Fruit fly (Drosophila melanogaster) whole organism, pupa: ENCODE data around the gene Tbcd.
A peak's percentile ranks its signal among the peaks of the same experiment; 100 is the strongest.

Experiments used
- CG10348 ChIP-seq: fragments of 200-800 bp; sonication (Bioruptor generic); IDR thresholded peaks from 2 replicates; pipeline ENCODE4 v1.3.6; 2022; ENCODE audit warnings: missing biosample characterization, missing genetic modification characterization
- CG12605 ChIP-seq: fragments of 200-800 bp; sonication (Bioruptor generic); IDR thresholded peaks from 2 replicates; pipeline ENCODE4 v1.3.6; 2022; ENCODE audit warnings: missing biosample characterization, missing genetic modification characterization
- CG13204 ChIP-seq: fragments of 200-800 bp; sonication (Bioruptor generic); optimal IDR thresholded peaks from 2 replicates; lab custom pipeline; 2018; ENCODE audit warnings: missing biosample characterization, mild to moderate bottlenecking, missing genetic modification characterization, moderate library complexity
- CG14655 ChIP-seq: fragments of 200-800 bp; sonication (Bioruptor generic); optimal IDR thresholded peaks from 3 replicates; lab custom pipeline; 2017; ENCODE audit warnings: mild to moderate bottlenecking, missing biosample characterization, missing genetic modification reagents, missing genetic modification characterization
- CG15710 ChIP-seq: fragments of 200-800 bp; sonication (Bioruptor generic); optimal IDR thresholded peaks from 2 replicates; lab custom pipeline; 2018; ENCODE audit warnings: missing biosample characterization, mild to moderate bottlenecking, missing genetic modification characterization, moderate library complexity
- CG17806 ChIP-seq: fragments of 200-800 bp; sonication (Bioruptor generic); optimal IDR thresholded peaks from 2 replicates; lab custom pipeline; 2018; ENCODE audit warnings: missing biosample characterization, mild to moderate bottlenecking, missing genetic modification characterization, moderate library complexity
- CG32121 ChIP-seq: fragments of 200-800 bp; sonication (Bioruptor generic); IDR thresholded peaks from 2 replicates; pipeline ENCODE4 v1.3.6; 2022; ENCODE audit warnings: missing biosample characterization, missing genetic modification characterization
- CG34367 ChIP-seq: fragments of 200-800 bp; sonication (Bioruptor generic); optimal IDR thresholded peaks from 2 replicates; lab custom pipeline; 2018; ENCODE audit warnings: missing biosample characterization, mild to moderate bottlenecking, missing genetic modification characterization
- CG4496 ChIP-seq: fragments of 200-800 bp; sonication (Bioruptor generic); IDR thresholded peaks from 3 replicates; pipeline ENCODE4 v1.3.6; 2022; ENCODE audit warnings: missing biosample characterization, missing genetic modification characterization
- CG8159 ChIP-seq: fragments of 200-800 bp; sonication (Bioruptor generic); optimal IDR thresholded peaks from 3 replicates; lab custom pipeline; 2018; ENCODE audit warnings: missing biosample characterization, mild to moderate bottlenecking, missing genetic modification characterization, moderate library complexity
- CG8301 ChIP-seq: fragments of 200-800 bp; sonication (Bioruptor generic); optimal IDR thresholded peaks from 2 replicates; lab custom pipeline; 2018; ENCODE audit warnings: missing biosample characterization, mild to moderate bottlenecking, missing genetic modification characterization
- CG9948 ChIP-seq: fragments of 200-800 bp; sonication (Bioruptor generic); optimal IDR thresholded peaks from 2 replicates; lab custom pipeline; 2018; ENCODE audit warnings: missing biosample characterization, mild to moderate bottlenecking, missing genetic modification characterization, moderate library complexity
- D1 ChIP-seq: fragments of 200-800 bp; sonication (Bioruptor generic); optimal IDR thresholded peaks from 2 replicates; lab custom pipeline; 2018; ENCODE audit warnings: missing biosample characterization, mild to moderate bottlenecking, missing genetic modification characterization, moderate library complexity
- EcR ChIP-seq: fragments of 200-800 bp; sonication (Bioruptor generic); optimal IDR thresholded peaks from 3 replicates; lab custom pipeline; 2019; ENCODE audit warnings: missing biosample characterization, missing genetic modification characterization, mild to moderate bottlenecking, moderate library complexity, missing genetic modification reagents
- Ets98B ChIP-seq: fragments of 200-800 bp; sonication (Bioruptor generic); IDR thresholded peaks from 2 replicates; pipeline ENCODE4 v1.3.6; 2022; ENCODE audit warnings: missing biosample characterization, missing genetic modification characterization
- Pif1A ChIP-seq: fragments of 200-800 bp; sonication (Bioruptor generic); optimal IDR thresholded peaks from 3 replicates; lab custom pipeline; 2016; ENCODE audit warnings: missing biosample characterization, missing genetic modification characterization
- Pif1B ChIP-seq: fragments of 200-800 bp; sonication (Bioruptor generic); optimal IDR thresholded peaks from 3 replicates; lab custom pipeline; 2016; ENCODE audit warnings: missing biosample characterization, missing genetic modification characterization
- Snoo ChIP-seq: fragments of 200-800 bp; sonication (Bioruptor generic); optimal IDR thresholded peaks from 3 replicates; lab custom pipeline; 2017; ENCODE audit warnings: missing biosample characterization, mild to moderate bottlenecking, missing genetic modification characterization, inconsistent platforms
- fd96Ca ChIP-seq: fragments of 200-800 bp; sonication (Bioruptor generic); IDR thresholded peaks from 3 replicates; pipeline ENCODE4 v1.3.6; 2022; ENCODE audit warnings: missing biosample characterization, missing genetic modification characterization
- gl ChIP-seq: fragments of 200-800 bp; sonication (Bioruptor generic); optimal IDR thresholded peaks from 2 replicates; lab custom pipeline; 2018; ENCODE audit warnings: missing biosample characterization, mild to moderate bottlenecking, missing genetic modification characterization
- rn ChIP-seq: fragments of 200-800 bp; sonication (Bioruptor generic); IDR thresholded peaks from 2 replicates; pipeline ENCODE4 v1.3.6; 2022; ENCODE audit warnings: missing biosample characterization, missing genetic modification characterization

Tbcd gene

dm6 chr2L:2175090-2175830, 27.9 kb downstream of the Tbcd start:
- TF ChIP-seq CG8301 (tag; lab: Kevin White, UChicago) = no peak
- TF ChIP-seq CG34367 (tag; lab: Kevin White, UChicago) = no peak
- TF ChIP-seq CG8159 (tag; lab: Kevin White, UChicago) = peak; percentile 15
- TF ChIP-seq D1 (tag; lab: Kevin White, UChicago) = no peak
- TF ChIP-seq CG13204 = peak; percentile 86
- peak; percentile 37; the same call in 1 of the 2 replicates for TF ChIP-seq CG32121 (GFP tag; lab: Robert Waterston, UW)
- no peak; the same call in 1 of the 2 replicates for TF ChIP-seq Ets98B
- peak; percentile 49; the same call in 2 of the 3 replicates for TF ChIP-seq CG4496 (GFP tag; lab: Robert Waterston, UW)
- peak; percentile 46 for TF ChIP-seq CG12605 (GFP tag; lab: Robert Waterston, UW)
- TF ChIP-seq CG10348 (GFP tag; lab: Robert Waterston, UW) = no peak
- peak; percentile 19 for TF ChIP-seq Pif1A (GFP tag; lab: Kevin White, UChicago)
- TF ChIP-seq CG15710 (tag; lab: Kevin White, UChicago) = peak; percentile 35
- no peak for TF ChIP-seq gl
- TF ChIP-seq Snoo (tag; lab: Kevin White, UChicago) = peak; percentile 3
- peak; percentile 46 for TF ChIP-seq CG9948 (tag; lab: Kevin White, UChicago)
- TF ChIP-seq rn (GFP tag; lab: Robert Waterston, UW) = 0 out of 2 replicates have a peak, but pooled peaks have one; percentile 49
- TF ChIP-seq CG14655 = peak; percentile 23
- peak; percentile 94 for TF ChIP-seq EcR (GFP tag; lab: Kevin White, UChicago)
- 0 out of 3 replicates have a peak, but pooled peaks have one; percentile 26 for TF ChIP-seq fd96Ca
- peak; percentile 58 for TF ChIP-seq Pif1B (GFP tag; lab: Kevin White, UChicago)
- TF ChIP-seq CG17806 (tag; lab: Kevin White, UChicago) = peak; percentile 32
- TF ChIP-seq, all 21 proteins: peak for 15

DNA sequence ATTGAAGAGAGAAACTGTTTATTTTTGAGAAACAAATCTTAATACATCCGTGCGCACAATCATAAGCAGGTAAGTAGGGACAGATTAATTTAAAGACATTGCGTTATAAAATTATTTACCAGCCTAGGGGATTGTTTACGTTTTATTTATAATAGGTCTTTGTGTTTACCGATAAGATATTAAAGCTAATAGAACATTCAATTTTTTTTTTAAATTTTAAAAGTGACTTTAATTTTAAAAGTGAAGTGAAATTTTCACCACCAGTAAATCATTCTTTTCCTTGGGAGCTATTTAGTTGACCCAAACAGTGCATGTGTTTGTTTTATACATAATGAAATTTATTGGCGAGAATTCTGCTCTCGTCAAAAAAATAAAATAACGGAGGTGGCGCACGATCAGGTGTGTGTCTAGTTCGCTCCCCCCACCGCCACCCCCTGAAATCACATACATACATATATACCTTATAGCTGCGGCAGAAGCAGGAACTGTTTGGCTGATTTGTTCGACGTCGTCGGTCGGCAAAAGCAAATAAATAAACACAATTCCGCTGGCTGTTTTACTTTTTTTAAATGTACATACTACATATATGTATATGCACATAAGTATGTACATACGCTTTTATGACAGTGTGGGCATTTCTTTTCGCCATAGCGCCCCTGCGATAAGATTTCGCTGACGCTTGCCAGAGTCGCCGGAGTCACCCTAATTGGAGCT, 28.8 kb downstream of the Tbcd start:
- TF ChIP-seq CG15710 (tag; lab: Kevin White, UChicago) (peak; percentile 52), CG13204 (peak; percentile 60), CG17806 (tag; lab: Kevin White, UChicago) (peak; percentile 33), CG10348 (GFP tag; lab: Robert Waterston, UW) (no peak), CG14655 (peak; percentile 63), CG12605 (GFP tag; lab: Robert Waterston, UW) (peak; percentile 73), CG8159 (tag; lab: Kevin White, UChicago) (peak; percentile 73), EcR (GFP tag; lab: Kevin White, UChicago) (no peak), CG34367 (tag; lab: Kevin White, UChicago) (peak; percentile 38), CG8301 (tag; lab: Kevin White, UChicago) (peak; percentile 46), Snoo (tag; lab: Kevin White, UChicago) (peak; percentile 20), rn (GFP tag; lab: Robert Waterston, UW) (no peak), Pif1B (GFP tag; lab: Kevin White, UChicago) (peak; percentile 60), fd96Ca (peak; percentile 17; the same call in 1 of the 3 replicates), gl (peak; percentile 56), Ets98B (peak; percentile 23; the same call in 1 of the 2 replicates), CG9948 (tag; lab: Kevin White, UChicago) (peak; percentile 46), Pif1A (GFP tag; lab: Kevin White, UChicago) (peak; percentile 53), CG4496 (GFP tag; lab: Robert Waterston, UW) (peak; percentile 44; the same call in 2 of the 3 replicates), D1 (tag; lab: Kevin White, UChicago) (peak; percentile 49), CG32121 (GFP tag; lab: Robert Waterston, UW) (peak; percentile 45)

DNA sequence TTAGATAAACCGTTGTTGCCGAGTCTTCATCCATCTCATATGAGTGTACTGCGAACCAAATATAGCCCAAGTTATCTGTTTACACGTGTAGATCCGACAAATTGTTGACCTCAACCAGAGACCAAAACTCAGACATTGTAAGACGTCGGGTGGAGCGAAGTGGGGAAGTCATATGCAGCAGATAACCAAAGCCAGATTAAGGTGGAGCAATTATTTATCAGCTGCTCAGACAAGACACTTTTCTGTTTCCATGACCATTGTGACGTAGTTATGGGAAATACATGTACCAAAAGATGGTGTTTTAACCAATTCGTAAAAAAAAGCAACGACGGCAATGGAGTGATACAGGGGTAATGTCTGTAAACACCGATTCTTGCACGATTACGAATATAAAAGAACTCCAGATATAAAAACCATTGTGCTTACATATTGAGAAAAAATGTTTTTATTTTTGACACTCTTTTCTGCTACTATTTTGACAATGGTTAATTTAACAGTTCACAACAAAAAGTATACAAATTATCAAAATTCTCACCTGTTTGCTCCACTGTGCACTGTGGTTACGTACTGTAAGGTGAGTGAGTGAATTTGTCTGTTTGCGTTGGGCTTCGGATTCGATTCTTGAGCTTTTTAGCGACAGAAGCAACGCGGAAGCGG, 30.1 kb downstream of the Tbcd start:
- peak; percentile 41 for TF ChIP-seq CG17806 (tag; lab: Kevin White, UChicago)
- TF ChIP-seq D1 (tag; lab: Kevin White, UChicago) = no peak
- TF ChIP-seq CG10348 (GFP tag; lab: Robert Waterston, UW) = no peak
- TF ChIP-seq Pif1A (GFP tag; lab: Kevin White, UChicago) = peak; percentile 68
- no peak for TF ChIP-seq EcR (GFP tag; lab: Kevin White, UChicago)
- TF ChIP-seq CG4496 (GFP tag; lab: Robert Waterston, UW) = peak; percentile 69; the same call in 2 of the 3 replicates
- no peak for TF ChIP-seq CG13204
- TF ChIP-seq CG12605 (GFP tag; lab: Robert Waterston, UW) = no peak
- TF ChIP-seq CG8301 (tag; lab: Kevin White, UChicago) = peak; percentile 50
- TF ChIP-seq fd96Ca = no peak
- TF ChIP-seq CG15710 (tag; lab: Kevin White, UChicago) = peak; percentile 45
- no peak for TF ChIP-seq Ets98B
- no peak for TF ChIP-seq gl
- no peak for TF ChIP-seq CG32121 (GFP tag; lab: Robert Waterston, UW)
- TF ChIP-seq rn (GFP tag; lab: Robert Waterston, UW) = peak; percentile 33; the same call in 1 of the 2 replicates
- peak; percentile 66 for TF ChIP-seq CG8159 (tag; lab: Kevin White, UChicago)
- TF ChIP-seq Snoo (tag; lab: Kevin White, UChicago) = peak; percentile 75
- peak; percentile 41 for TF ChIP-seq CG34367 (tag; lab: Kevin White, UChicago)
- peak; percentile 58 for TF ChIP-seq CG14655
- peak; percentile 64 for TF ChIP-seq Pif1B (GFP tag; lab: Kevin White, UChicago)
- peak; percentile 42 for TF ChIP-seq CG9948 (tag; lab: Kevin White, UChicago)
